Worm (Caenorhabditis elegans) whole organism, mixed stage, embryonic: Measurements from ENCODE around the gene zipt-2.2.

Source experiments
- bed-3 ChIP-seq: fragments of 200-800 bp; sonication (Bioruptor generic); optimal IDR thresholded peaks from 3 replicates; lab custom pipeline; 2018; ENCODE audit warnings: mild to moderate bottlenecking, missing genetic modification characterization, moderate library complexity, missing compliant biosample characterization
- blmp-1 ChIP-seq: fragments of 150-350 bp; optimal IDR thresholded peaks from 2 replicates; lab custom pipeline; 2014; ENCODE audit warnings: missing biosample characterization, missing genetic modification characterization
- ceh-39 ChIP-seq: fragments of 150-350 bp; optimal IDR thresholded peaks from 2 replicates; lab custom pipeline; 2014; ENCODE audit warnings: missing biosample characterization, missing genetic modification characterization
- ceh-43 ChIP-seq: fragments of 200-800 bp; sonication (Bioruptor generic); optimal IDR thresholded peaks from 2 replicates; lab custom pipeline; 2018; ENCODE audit warnings: mild to moderate bottlenecking, missing genetic modification characterization, moderate library complexity, missing compliant biosample characterization
- ceh-83 ChIP-seq: fragments of 200-800 bp; sonication (Bioruptor generic); optimal IDR thresholded peaks from 2 replicates; lab custom pipeline; 2018; ENCODE audit warnings: mild to moderate bottlenecking, missing genetic modification characterization, missing compliant biosample characterization
- ces-1 ChIP-seq: fragments of 150-350 bp; optimal IDR thresholded peaks from 2 replicates; lab custom pipeline; 2014; ENCODE audit warnings: missing biosample characterization, missing genetic modification reagents, missing genetic modification characterization
- cnd-1 ChIP-seq: fragments of 200-800 bp; sonication (Bioruptor generic); optimal IDR thresholded peaks from 2 replicates; lab custom pipeline; 2018; ENCODE audit warnings: mild to moderate bottlenecking, missing genetic modification characterization, missing compliant biosample characterization
- drap-1 ChIP-seq: fragments of 200-800 bp; sonication (Bioruptor generic); optimal IDR thresholded peaks from 3 replicates; lab custom pipeline; 2018; ENCODE audit warnings: mild to moderate bottlenecking, missing genetic modification characterization, missing compliant biosample characterization
- elt-1 ChIP-seq: sonication (generic microtip); optimal IDR thresholded peaks from 2 replicates; lab custom pipeline; 2017; ENCODE audit warnings: missing genetic modification characterization, mild to moderate bottlenecking, missing compliant biosample characterization, antibody characterized with exemption, moderate library complexity, borderline replicate concordance; ENCODE audit not compliant: insufficient read depth
- elt-3 ChIP-seq: fragments of 150-350 bp; optimal IDR thresholded peaks from 2 replicates; lab custom pipeline; 2014; ENCODE audit warnings: missing biosample characterization, missing genetic modification characterization
- flh-1 ChIP-seq: fragments of 200-800 bp; sonication (Bioruptor generic); optimal IDR thresholded peaks from 2 replicates; lab custom pipeline; 2018; ENCODE audit warnings: mild to moderate bottlenecking, missing genetic modification characterization, moderate library complexity, missing compliant biosample characterization
- ham-2 ChIP-seq: fragments of 200-800 bp; sonication (Bioruptor generic); optimal IDR thresholded peaks from 2 replicates; lab custom pipeline; 2018; ENCODE audit warnings: mild to moderate bottlenecking, missing genetic modification characterization, missing compliant biosample characterization
- lin-32 ChIP-seq: fragments of 200-800 bp; sonication (Bioruptor generic); optimal IDR thresholded peaks from 2 replicates; lab custom pipeline; 2018; ENCODE audit warnings: mild to moderate bottlenecking, missing genetic modification characterization, missing compliant biosample characterization
- lsy-2 ChIP-seq: fragments of 150-350 bp; optimal IDR thresholded peaks from 2 replicates; lab custom pipeline; 2014; ENCODE audit warnings: missing biosample characterization, missing genetic modification characterization
- mep-1 ChIP-seq: fragments of 150-350 bp; optimal IDR thresholded peaks from 2 replicates; lab custom pipeline; 2017; ENCODE audit warnings: missing biosample characterization, missing genetic modification reagents, missing genetic modification characterization, inconsistent platforms
- nhr-12 ChIP-seq: fragments of 150-350 bp; optimal IDR thresholded peaks from 2 replicates; lab custom pipeline; 2014; ENCODE audit warnings: missing biosample characterization, missing genetic modification characterization
- nhr-2 ChIP-seq: fragments of 150-350 bp; optimal IDR thresholded peaks from 2 replicates; lab custom pipeline; 2014; ENCODE audit warnings: missing biosample characterization, missing genetic modification characterization
- nhr-237 ChIP-seq: fragments of 150-350 bp; optimal IDR thresholded peaks from 2 replicates; lab custom pipeline; 2014; ENCODE audit warnings: missing biosample characterization, missing genetic modification characterization
- nhr-76 ChIP-seq: sonication (generic microtip); optimal IDR thresholded peaks from 2 replicates; lab custom pipeline; 2017; ENCODE audit warnings: missing biosample characterization, missing genetic modification characterization
- pha-4 ChIP-seq: fragments of 150-350 bp; optimal IDR thresholded peaks from 2 replicates; lab custom pipeline; 2018; ENCODE audit warnings: missing biosample characterization, missing genetic modification reagents, missing genetic modification characterization
- sem-2 ChIP-seq: fragments of 200-800 bp; sonication (Bioruptor generic); optimal IDR thresholded peaks from 2 replicates; lab custom pipeline; 2018; ENCODE audit warnings: mild to moderate bottlenecking, missing genetic modification characterization, missing compliant biosample characterization
- snpc-4 ChIP-seq: fragments of 150-350 bp; optimal IDR thresholded peaks from 2 replicates; lab custom pipeline; 2014; ENCODE audit warnings: missing biosample characterization, missing genetic modification characterization
- tbx-8 ChIP-seq: fragments of 200-800 bp; sonication (Bioruptor generic); optimal IDR thresholded peaks from 2 replicates; lab custom pipeline; 2018; ENCODE audit warnings: mild to moderate bottlenecking, missing genetic modification characterization, moderate library complexity, missing compliant biosample characterization
- unc-120 ChIP-seq: sonication (generic microtip); optimal IDR thresholded peaks from 2 replicates; lab custom pipeline; 2017; ENCODE audit warnings: missing genetic modification characterization, missing compliant biosample characterization; ENCODE audit not compliant: poor library complexity, severe bottlenecking
- unc-39 ChIP-seq: fragments of 150-350 bp; optimal IDR thresholded peaks from 2 replicates; lab custom pipeline; 2014; ENCODE audit warnings: missing biosample characterization, missing genetic modification characterization
- zip-8 ChIP-seq: fragments of 150-350 bp; optimal IDR thresholded peaks from 2 replicates; lab custom pipeline; 2014; ENCODE audit warnings: missing biosample characterization, missing genetic modification characterization
- ztf-11 ChIP-seq: fragments of 150-350 bp; optimal IDR thresholded peaks from 2 replicates; lab custom pipeline; 2014; ENCODE audit warnings: missing biosample characterization, missing genetic modification characterization

The zipt-2.2 gene

ce11 chrIV:4235315-4236024 lies at the start of gene zipt-2.2, which contains the start of gene dpy-13:
Gene zipt-2.2, minus strand, starts transcription at chrIV:4235365.
Gene dpy-13, plus strand, starts transcription at chrIV:4235614.
- TF ChIP-seq ham-2 (GFP tag; lab: Kevin White, UChicago) (peak; percentile 68), lin-32 (GFP tag; lab: Kevin White, UChicago) (no peak), nhr-2 (tag; lab: Kevin White, UChicago) (no peak), ceh-39 (tag; lab: Kevin White, UChicago) (no peak), flh-1 (GFP tag; lab: Kevin White, UChicago) (no peak), sem-2 (no peak), lsy-2 (tag; lab: Kevin White, UChicago) (no peak)

DNA sequence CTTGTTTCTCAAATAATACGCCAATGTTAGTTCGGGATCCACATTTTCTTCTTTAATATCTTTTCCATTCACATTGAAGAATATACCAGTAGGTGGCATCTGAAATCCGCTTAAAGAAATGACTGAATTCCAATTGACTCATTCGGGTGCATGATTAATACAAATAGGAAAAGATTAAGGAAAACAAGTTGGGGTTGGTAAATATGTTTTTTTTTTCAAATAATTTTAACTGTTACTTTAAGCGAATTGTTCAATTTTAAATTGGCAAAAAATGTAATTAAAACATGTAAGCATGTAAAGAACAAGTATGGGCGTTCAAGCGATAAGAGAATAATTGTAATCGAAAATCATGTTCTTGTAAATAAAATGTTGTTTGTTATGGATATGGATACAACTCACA lies 48.9 kb upstream of the zipt-2.2 start, which contains the start of gene F15E6.6:
TSS of gene F15E6.6 (minus strand) at position 101 of the 400 bp plus-strand sequence.
- TF ChIP-seq ztf-11 (tag; lab: Kevin White, UChicago) (no peak), elt-1 (no peak), elt-3 (tag; lab: Kevin White, UChicago) (no peak), nhr-237 (tag; lab: Kevin White, UChicago) (no peak), ceh-39 (tag; lab: Kevin White, UChicago) (no peak), zip-8 (no peak), bed-3 (GFP tag; lab: Kevin White, UChicago) (no peak), ham-2 (GFP tag; lab: Kevin White, UChicago) (no peak), cnd-1 (tag; lab: Kevin White, UChicago) (no peak), ceh-43 (GFP tag; lab: Kevin White, UChicago) (no peak), ces-1 (no peak), lsy-2 (tag; lab: Kevin White, UChicago) (no peak), mep-1 (tag; lab: Kevin White, UChicago) (no peak), nhr-76 (no peak), snpc-4 (no peak)

DNA sequence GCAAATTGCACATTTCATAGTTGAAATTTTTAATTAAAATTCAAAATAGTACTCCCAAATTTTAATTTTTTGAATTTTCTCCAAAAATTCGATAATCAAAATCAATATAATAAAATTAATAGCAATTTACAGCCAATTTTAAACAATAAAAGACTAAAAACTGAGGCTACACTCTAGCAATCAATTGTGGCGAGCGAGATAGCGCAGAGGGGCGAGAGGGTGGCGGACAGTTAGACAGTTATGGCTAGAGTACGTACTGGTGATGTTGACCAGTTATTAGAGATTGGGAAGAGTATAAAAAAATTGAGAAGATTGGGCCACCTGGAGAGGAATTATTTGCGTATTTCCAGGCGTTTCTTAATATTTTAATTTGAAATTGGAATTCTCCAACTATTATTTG lies 42.5 kb upstream of the zipt-2.2 start, which contains the start of gene nhr-78:
TSS of gene nhr-78 (minus strand) at position 182 of the 400 bp plus-strand sequence.
- no peak for TF ChIP-seq elt-1
- TF ChIP-seq nhr-237 (tag; lab: Kevin White, UChicago), result no peak
- TF ChIP-seq unc-39 (tag; lab: Kevin White, UChicago), result no peak
- TF ChIP-seq lsy-2 (tag; lab: Kevin White, UChicago), result no peak
- TF ChIP-seq cnd-1 (tag; lab: Kevin White, UChicago), result no peak
- no peak for TF ChIP-seq tbx-8 (GFP tag; lab: Kevin White, UChicago)
- no peak for TF ChIP-seq unc-120 (tag; lab: Kevin White, UChicago)

- TF ChIP-seq mep-1 (tag; lab: Kevin White, UChicago) (no peak), zip-8 (no peak), flh-1 (GFP tag; lab: Kevin White, UChicago) (no peak), ceh-39 (tag; lab: Kevin White, UChicago) (no peak), blmp-1 (tag; lab: Kevin White, UChicago) (no peak), unc-120 (tag; lab: Kevin White, UChicago) (no peak), lsy-2 (tag; lab: Kevin White, UChicago) (no peak), tbx-8 (GFP tag; lab: Kevin White, UChicago) (no peak), elt-3 (tag; lab: Kevin White, UChicago) (no peak), nhr-76 (no peak), pha-4 (tag; lab: Kevin White, UChicago) (no peak), bed-3 (GFP tag; lab: Kevin White, UChicago) (no peak), ceh-83 (GFP tag; lab: Kevin White, UChicago) (no peak), ham-2 (GFP tag; lab: Kevin White, UChicago) (no peak), drap-1 (GFP tag; lab: Kevin White, UChicago) (no peak)
- TF ChIP-seq, all 35 proteins: peak for 0
Observed at ce11 chrIV:4272167-4272566, 37.0 kb upstream of the zipt-2.2 start, which contains the start of gene F36A4.1. Gene F36A4.1, plus strand, starts transcription at chrIV:4272467.

- TF ChIP-seq nhr-76, result no peak
- TF ChIP-seq cnd-1 (tag; lab: Kevin White, UChicago), result no peak
- no peak for TF ChIP-seq nhr-12 (tag; lab: Kevin White, UChicago)
- TF ChIP-seq drap-1 (GFP tag; lab: Kevin White, UChicago), result no peak
- TF ChIP-seq nhr-237 (tag; lab: Kevin White, UChicago), result no peak
- no peak for TF ChIP-seq blmp-1 (tag; lab: Kevin White, UChicago)
- TF ChIP-seq lsy-2 (tag; lab: Kevin White, UChicago), result no peak
- no peak for TF ChIP-seq ces-1
- TF ChIP-seq unc-39 (tag; lab: Kevin White, UChicago), result no peak
- TF ChIP-seq snpc-4, result no peak
- no peak for TF ChIP-seq nhr-2 (tag; lab: Kevin White, UChicago)
- TF ChIP-seq elt-3 (tag; lab: Kevin White, UChicago), result no peak
- TF ChIP-seq ceh-83 (GFP tag; lab: Kevin White, UChicago), result no peak
- no peak for TF ChIP-seq zip-8
Observed at ce11 chrIV:4270925-4271324, 35.8 kb upstream of the zipt-2.2 start, which contains the start of gene F36A4.2. Gene F36A4.2, plus strand, starts transcription at chrIV:4271225.
